Fruit fly (Drosophila melanogaster): Measurements from ENCODE around the gene PolrMT.
A peak's percentile ranks its signal among the peaks of the same experiment; 100 is the strongest.

PolrMT gene

DNA sequence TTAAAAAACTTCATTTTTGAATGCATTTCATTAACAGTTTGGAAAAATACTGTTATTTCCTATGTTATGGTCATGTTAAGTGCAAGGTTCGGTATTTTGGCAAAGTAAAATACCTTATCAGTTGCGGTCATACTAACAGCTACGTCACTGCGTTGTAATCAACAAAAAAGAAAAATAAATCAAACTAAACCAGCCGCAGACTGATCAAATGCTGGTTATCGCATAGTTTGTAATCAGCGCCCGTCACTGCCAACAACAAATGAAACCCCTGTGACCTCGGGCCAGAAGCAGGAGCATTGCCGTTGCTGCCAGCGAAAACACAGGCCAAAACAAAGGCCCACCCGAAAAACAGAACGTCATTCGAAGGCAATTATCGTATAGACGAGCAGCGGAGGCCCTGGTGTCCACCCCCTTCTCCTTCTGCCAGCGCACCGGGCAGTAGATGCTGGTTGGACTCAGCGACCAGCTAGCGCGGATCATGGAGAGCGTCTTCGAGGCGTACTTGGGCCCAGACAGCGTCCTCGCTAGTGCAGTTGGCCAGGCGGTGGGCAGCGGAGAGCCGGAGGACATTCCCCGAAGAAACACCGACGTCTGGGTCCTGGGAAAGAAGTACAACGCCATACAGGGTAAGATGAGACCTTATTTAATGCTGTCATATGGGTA lies 27.2 kb downstream of the PolrMT start, which contains the start of gene Atg4a:
Gene Atg4a (plus strand): TSS at position 110 of the 663 bp plus-strand sequence.
- TF ChIP-seq CG6791 (GFP tag; IDR thresholded peaks at IDR 0.05; ENCODE audit: partially characterized antibody) (no peak), CG10979 (tag; optimal IDR thresholded peaks at IDR 0.05) (no peak), bsh (GFP tag; optimal IDR thresholded peaks at IDR 0.05) (peak in 1 of 2 experiments; percentile 21), HLH3B (GFP tag; IDR thresholded peaks at IDR 0.05) (no peak), tio (GFP tag; optimal IDR thresholded peaks at IDR 0.05) (no peak), CG33213 (GFP tag; optimal IDR thresholded peaks at IDR 0.05) (no peak), HLHmδ (GFP tag; optimal IDR thresholded peaks at IDR 0.05) (no peak), CG18619 (GFP tag; optimal IDR thresholded peaks at IDR 0.05) (no peak), chm (GFP tag; IDR thresholded peaks at IDR 0.05) (no peak), CG8290 (GFP tag; optimal IDR thresholded peaks at IDR 0.05) (no peak), CG8290 (tag; optimal IDR thresholded peaks at IDR 0.05) (no peak), CG2875 (GFP tag; optimal IDR thresholded peaks at IDR 0.05) (no peak), CG17385 (GFP tag; optimal IDR thresholded peaks at IDR 0.05) (no peak), Sry-β (GFP tag; optimal IDR thresholded peaks at IDR 0.05) (no peak), disco-r (GFP tag; optimal IDR thresholded peaks at IDR 0.05) (no peak), Med (GFP tag) (peak; percentile 62), yki (optimal IDR thresholded peaks at IDR 0.05) (no peak), lmd (GFP tag; IDR thresholded peaks at IDR 0.05) (no peak), CG3281 (GFP tag; optimal IDR thresholded peaks at IDR 0.05) (no peak), gfzf (GFP tag; optimal IDR thresholded peaks at IDR 0.05) (peak; percentile 66), CG2199 (GFP tag; IDR thresholded peaks at IDR 0.05) (no peak), Dll (GFP tag; IDR thresholded peaks at IDR 0.05; ENCODE audit: partially characterized antibody) (0 out of 4 replicates have a peak, but pooled peaks have one; percentile 30), CG30020 (tag; optimal IDR thresholded peaks at IDR 0.05) (no peak), tx (GFP tag; optimal IDR thresholded peaks at IDR 0.05) (no peak), kni (GFP tag; optimal IDR thresholded peaks at IDR 0.05) (no peak), hth (optimal IDR thresholded peaks at IDR 0.05) (no peak), Sox100B (GFP tag; optimal IDR thresholded peaks at IDR 0.05) (no peak), CG12942 (GFP tag; optimal IDR thresholded peaks at IDR 0.05) (no peak), CG14441 (GFP tag; IDR thresholded peaks at IDR 0.05) (no peak), Hr78 (GFP tag; optimal IDR thresholded peaks at IDR 0.05) (peak in 1 of 2 experiments; percentile 23), fd64A (GFP tag; optimal IDR thresholded peaks at IDR 0.05) (no peak), toy (GFP tag; IDR thresholded peaks at IDR 0.05) (no peak), stwl (tag; optimal IDR thresholded peaks at IDR 0.05) (peak; percentile 41), br (optimal IDR thresholded peaks at IDR 0.05) (no peak), corto (GFP tag; optimal IDR thresholded peaks at IDR 0.05) (no peak), Bgb (GFP tag; IDR thresholded peaks at IDR 0.05; ENCODE audit: partially characterized antibody) (no peak), grn (GFP tag; optimal IDR thresholded peaks at IDR 0.05) (no peak), CG10565 (GFP tag; optimal IDR thresholded peaks at IDR 0.05) (no peak), sens-2 (GFP tag; IDR thresholded peaks at IDR 0.05) (no peak), CG14050 (GFP tag; IDR thresholded peaks at IDR 0.05) (no peak), CG10366 (GFP tag; IDR thresholded peaks at IDR 0.05) (no peak), Xbp1 (GFP tag; optimal IDR thresholded peaks at IDR 0.05) (no peak), eve (GFP tag; optimal IDR thresholded peaks at IDR 0.05) (no peak), Six4 (GFP tag; optimal IDR thresholded peaks at IDR 0.05) (no peak), Max (GFP tag; optimal IDR thresholded peaks at IDR 0.05) (no peak), H2.0 (GFP tag; IDR thresholded peaks at IDR 0.05) (no peak), Ets65A (GFP tag) (no peak), CG9797 (GFP tag; optimal IDR thresholded peaks at IDR 0.05) (peak; percentile 67), CG17802 (tag; optimal IDR thresholded peaks at IDR 0.05) (no peak), NFAT (GFP tag; IDR thresholded peaks at IDR 0.05) (no peak), pros (GFP tag; optimal IDR thresholded peaks at IDR 0.05) (no peak), NK7.1 (GFP tag; optimal IDR thresholded peaks at IDR 0.05) (no peak)
